Fruit fly (Drosophila melanogaster): ENCODE measurements around the gene RpS8.

DNA sequence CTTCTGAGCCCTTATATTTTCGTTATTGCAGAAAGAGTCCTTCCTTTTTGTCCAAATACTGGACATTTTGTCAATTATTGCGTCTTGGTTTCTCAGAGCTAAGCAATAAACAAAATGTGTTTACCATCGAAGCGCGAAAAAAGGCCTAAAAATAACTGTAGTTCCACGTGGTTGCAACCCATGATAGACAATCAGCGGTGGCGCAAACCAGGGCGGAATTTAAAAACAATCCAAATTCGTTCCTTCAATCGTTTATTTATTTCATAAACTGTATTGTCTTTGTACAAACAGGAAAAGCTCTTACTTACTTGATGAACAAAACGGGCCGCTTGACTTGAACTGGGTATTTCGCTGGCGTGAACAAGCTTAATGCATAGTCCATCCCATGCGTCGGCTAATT lies 2.6 kb upstream of the RpS8 start, which contains the start of gene CG7824:
- no peak for TF ChIP-seq psq (GFP tag; optimal IDR thresholded peaks at IDR 0.05)
- TF ChIP-seq h (GFP tag; optimal IDR thresholded peaks at IDR 0.05) = no peak
- no peak for TF ChIP-seq foxo (GFP tag; optimal IDR thresholded peaks at IDR 0.05)
- no peak for TF ChIP-seq CG32264 (GFP tag; optimal IDR thresholded peaks at IDR 0.05)
- TF ChIP-seq Hr78 (GFP tag; optimal IDR thresholded peaks at IDR 0.05) = no peak
- no peak for TF ChIP-seq usp (GFP tag; optimal IDR thresholded peaks at IDR 0.05)
- no peak for TF ChIP-seq GATAd (GFP tag; optimal IDR thresholded peaks at IDR 0.05)
- TF ChIP-seq lola (GFP tag; optimal IDR thresholded peaks at IDR 0.05) = no peak
- TF ChIP-seq HLH106 (tag; optimal IDR thresholded peaks at IDR 0.05) = no peak
- TF ChIP-seq woc (GFP tag; optimal IDR thresholded peaks at IDR 0.05) = no peak
- no peak for TF ChIP-seq pan (optimal IDR thresholded peaks at IDR 0.05)
- TF ChIP-seq Dif (GFP tag; optimal IDR thresholded peaks at IDR 0.05; ENCODE audit: partially characterized antibody) = no peak

Data from whole organism, wandering third instar larva.